Worm (Caenorhabditis elegans) whole organism, L1 larva: ENCODE data around the gene K12B6.4.

ENCODE experiments used
- C34B4.2 ChIP-seq: sonication (generic microtip); optimal IDR thresholded peaks from 2 replicates; lab custom pipeline; 2017; ENCODE audit warnings: mild to moderate bottlenecking, missing genetic modification characterization, missing compliant biosample characterization
- F16B12.6 ChIP-seq: fragments of 150-350 bp; optimal IDR thresholded peaks from 2 replicates; lab custom pipeline; 2014; ENCODE audit warnings: missing biosample characterization, missing genetic modification characterization
- aha-1 ChIP-seq: fragments of 150-350 bp; optimal IDR thresholded peaks from 2 replicates; lab custom pipeline; 2014; ENCODE audit warnings: missing biosample characterization, missing genetic modification characterization
- aly-2 ChIP-seq: fragments of 150-350 bp; optimal IDR thresholded peaks from 2 replicates; lab custom pipeline; 2014; ENCODE audit warnings: missing biosample characterization, missing genetic modification characterization
- ceh-63 ChIP-seq: fragments of 200-800 bp; sonication (Bioruptor generic); optimal IDR thresholded peaks from 2 replicates; lab custom pipeline; 2018; ENCODE audit warnings: mild to moderate bottlenecking, missing genetic modification characterization, missing compliant biosample characterization
- ceh-82 ChIP-seq, 3 experiments: fragments of 150-350 bp in 1 of 3; sonication (generic microtip) in 2 of 3; optimal IDR thresholded peaks; 2 replicates each; lab custom pipeline; 2014 to 2017; ENCODE audit warnings: missing biosample characterization in 3 of 3, missing genetic modification characterization in 3 of 3
- ceh-88 ChIP-seq: fragments of 200-800 bp; sonication (Bioruptor generic); IDR thresholded peaks from 2 replicates; pipeline ENCODE4 v1.3.6; 2022; ENCODE audit warnings: missing genetic modification characterization, missing compliant biosample characterization
- ces-1 ChIP-seq: fragments of 150-350 bp; optimal IDR thresholded peaks from 2 replicates; lab custom pipeline; 2014; ENCODE audit warnings: missing biosample characterization, missing genetic modification reagents, missing genetic modification characterization
- dpl-1 ChIP-seq, 3 experiments: fragments of 150-350 bp in 2 of 3; sonication (generic microtip) in 1 of 3; optimal IDR thresholded peaks; 2 replicates each; lab custom pipeline; 2014 to 2017; ENCODE audit warnings: missing biosample characterization in 3 of 3, missing genetic modification characterization in 3 of 3, missing genetic modification reagents in 3 of 3
- dsc-1 ChIP-seq: sonication (generic microtip); optimal IDR thresholded peaks from 2 replicates; lab custom pipeline; 2016; ENCODE audit warnings: mild to moderate bottlenecking, missing genetic modification characterization, missing compliant biosample characterization
- efl-1 ChIP-seq, 4 experiments: fragments of 150-350 bp; optimal IDR thresholded peaks in 3 of 4; peaks in 1 of 4; 1 replicate in 1 of 4; 2 replicates in 3 of 4; lab custom pipeline; 2014; ENCODE audit warnings: missing biosample characterization in 2 of 4, missing genetic modification characterization in 2 of 4, missing genetic modification reagents in 2 of 4
- elt-2 ChIP-seq: sonication (generic microtip); optimal IDR thresholded peaks from 2 replicates; lab custom pipeline; 2016; ENCODE audit warnings: missing genetic modification characterization, mild to moderate bottlenecking, inconsistent platforms, missing compliant biosample characterization, missing genetic modification reagents
- elt-3 ChIP-seq, 6 experiments: fragments of 150-350 bp in 1 of 6; sonication (generic microtip); optimal IDR thresholded peaks; 2 replicates each; lab custom pipeline; 2017 to 2018; ENCODE audit warnings: missing biosample characterization in 6 of 6, missing genetic modification characterization in 6 of 6, inconsistent platforms in 1 of 6
- ets-5 ChIP-seq: fragments of 200-800 bp; sonication (Bioruptor generic); IDR thresholded peaks from 2 replicates; pipeline ENCODE4 v1.3.6; 2022; ENCODE audit warnings: missing genetic modification characterization, missing compliant biosample characterization
- fkh-4 ChIP-seq: sonication (generic microtip); optimal IDR thresholded peaks from 2 replicates; lab custom pipeline; 2016; ENCODE audit warnings: missing compliant biosample characterization, missing genetic modification characterization, borderline replicate concordance
- fkh-8 ChIP-seq: sonication (generic microtip); optimal IDR thresholded peaks from 2 replicates; lab custom pipeline; 2016; ENCODE audit warnings: mild to moderate bottlenecking, missing genetic modification characterization, missing compliant biosample characterization
- grh-1 ChIP-seq: fragments of 200-800 bp; sonication (Bioruptor generic); IDR thresholded peaks from 2 replicates; pipeline ENCODE4 v1.3.6; 2022; ENCODE audit warnings: missing genetic modification reagents, missing genetic modification characterization, missing compliant biosample characterization
- hlh-17 ChIP-seq: fragments of 200-800 bp; sonication (Bioruptor generic); optimal IDR thresholded peaks from 2 replicates; lab custom pipeline; 2018; ENCODE audit warnings: missing genetic modification characterization, mild to moderate bottlenecking, missing compliant biosample characterization, moderate library complexity, borderline replicate concordance
- isw-1 ChIP-seq: fragments of 200-800 bp; sonication (Bioruptor generic); IDR thresholded peaks from 2 replicates; pipeline ENCODE4 v1.3.6; 2022; ENCODE audit warnings: missing genetic modification characterization, missing compliant biosample characterization
- lin-15B ChIP-seq: fragments of 150-350 bp; sonication (generic microtip); optimal IDR thresholded peaks from 3 replicates; lab custom pipeline; 2014; ENCODE audit warnings: missing biosample characterization, missing genetic modification characterization
- lin-35 ChIP-seq, 2 experiments: fragments of 150-350 bp; optimal IDR thresholded peaks; 2 replicates each; lab custom pipeline; 2014; ENCODE audit warnings: missing biosample characterization in 2 of 2, missing genetic modification characterization in 2 of 2, missing genetic modification reagents in 2 of 2
- lir-3 ChIP-seq: sonication (generic microtip); optimal IDR thresholded peaks from 2 replicates; lab custom pipeline; 2016; ENCODE audit warnings: mild to moderate bottlenecking, missing genetic modification characterization, moderate library complexity, missing compliant biosample characterization; ENCODE audit not compliant: poor library complexity
- lsy-2 ChIP-seq, 2 experiments: fragments of 150-350 bp; optimal IDR thresholded peaks; 2 replicates each; lab custom pipeline; 2014; ENCODE audit warnings: missing biosample characterization in 2 of 2, missing genetic modification characterization in 2 of 2
- mdl-1 ChIP-seq, 2 experiments: fragments of 150-350 bp; optimal IDR thresholded peaks; 2 replicates each; lab custom pipeline; 2014 to 2017; ENCODE audit warnings: missing biosample characterization in 2 of 2, missing genetic modification characterization in 2 of 2, inconsistent platforms in 1 of 2
- nhr-11 ChIP-seq: fragments of 150-350 bp; optimal IDR thresholded peaks from 2 replicates; lab custom pipeline; 2014; ENCODE audit warnings: missing biosample characterization, missing genetic modification characterization
- nhr-20 ChIP-seq: sonication (generic microtip); optimal IDR thresholded peaks from 2 replicates; lab custom pipeline; 2016; ENCODE audit warnings: mild to moderate bottlenecking, missing genetic modification characterization, missing compliant biosample characterization
- nhr-47 ChIP-seq: sonication (generic microtip); optimal IDR thresholded peaks from 2 replicates; lab custom pipeline; 2016; ENCODE audit warnings: mild to moderate bottlenecking, missing genetic modification characterization, moderate library complexity, missing compliant biosample characterization
- nhr-77 ChIP-seq: fragments of 150-350 bp; optimal IDR thresholded peaks from 2 replicates; lab custom pipeline; 2014; ENCODE audit warnings: missing biosample characterization, missing genetic modification characterization
- pag-3 ChIP-seq: sonication (generic microtip); optimal IDR thresholded peaks from 2 replicates; lab custom pipeline; 2017; ENCODE audit warnings: missing genetic modification characterization, mild to moderate bottlenecking, missing compliant biosample characterization, antibody characterized with exemption, borderline replicate concordance; ENCODE audit not compliant: insufficient read depth
- rnt-1 ChIP-seq: sonication (generic microtip); optimal IDR thresholded peaks from 2 replicates; lab custom pipeline; 2016; ENCODE audit warnings: mild to moderate bottlenecking, missing genetic modification characterization, moderate library complexity, missing compliant biosample characterization
- snpc-4 ChIP-seq: fragments of 150-350 bp; optimal IDR thresholded peaks from 2 replicates; lab custom pipeline; 2014; ENCODE audit warnings: missing biosample characterization, missing genetic modification characterization
- sox-4 ChIP-seq: sonication (generic microtip); optimal IDR thresholded peaks from 2 replicates; lab custom pipeline; 2016; ENCODE audit warnings: missing genetic modification characterization, missing compliant biosample characterization
- sup-37 ChIP-seq: fragments of 200-800 bp; sonication (Bioruptor generic); optimal IDR thresholded peaks from 2 replicates; lab custom pipeline; 2018; ENCODE audit warnings: mild to moderate bottlenecking, missing genetic modification characterization, missing compliant biosample characterization
- swsn-7 ChIP-seq: sonication (generic microtip); optimal IDR thresholded peaks from 2 replicates; lab custom pipeline; 2016; ENCODE audit warnings: missing genetic modification characterization, missing compliant biosample characterization
- tbx-2 ChIP-seq: sonication (generic microtip); optimal IDR thresholded peaks from 2 replicates; lab custom pipeline; 2016; ENCODE audit warnings: missing genetic modification characterization, missing compliant biosample characterization
- unc-130 ChIP-seq: fragments of 150-350 bp; optimal IDR thresholded peaks from 2 replicates; lab custom pipeline; 2017; ENCODE audit warnings: missing biosample characterization, missing genetic modification characterization, inconsistent platforms
- unc-86 ChIP-seq: sonication (generic microtip); optimal IDR thresholded peaks from 2 replicates; lab custom pipeline; 2016; ENCODE audit warnings: missing genetic modification characterization, missing compliant biosample characterization
- vab-15 ChIP-seq: sonication (generic microtip); optimal IDR thresholded peaks from 2 replicates; lab custom pipeline; 2017; ENCODE audit warnings: missing genotype, mild to moderate bottlenecking, missing genetic modification characterization, missing compliant biosample characterization
- xbp-1 ChIP-seq: sonication (generic microtip); optimal IDR thresholded peaks from 2 replicates; lab custom pipeline; 2016; ENCODE audit warnings: missing genetic modification characterization, missing compliant biosample characterization
- zip-4 ChIP-seq: fragments of 200-800 bp; sonication (Bioruptor generic); optimal IDR thresholded peaks from 2 replicates; lab custom pipeline; 2018; ENCODE audit warnings: mild to moderate bottlenecking, missing genetic modification characterization, moderate library complexity, missing compliant biosample characterization
- ztf-11 ChIP-seq, 2 experiments: sonication (generic microtip); optimal IDR thresholded peaks; 2 replicates each; lab custom pipeline; 2016 to 2017; ENCODE audit warnings: missing genetic modification characterization in 2 of 2, missing biosample characterization in 1 of 2, missing compliant biosample characterization in 1 of 2

Gene K12B6.4

ce11 chrV:6275209-6275608, 5.9 kb downstream of the K12B6.4 start (continued):
- no peak for TF ChIP-seq zip-4 (GFP tag; lab: Kevin White, UChicago)
- no peak for TF ChIP-seq efl-1 (optimal IDR thresholded peaks at IDR 0.05; lab: Kevin White, UChicago)
- TF ChIP-seq efl-1 (GFP tag; optimal IDR thresholded peaks at IDR 0.05 in 1 of 2; lab: Kevin White, UChicago): peak in 1 of 2 experiments; percentile 59
- TF ChIP-seq ztf-11 (tag; optimal IDR thresholded peaks at IDR 0.05; lab: Kevin White, UChicago): no peak
- TF ChIP-seq elt-3 (tag; optimal IDR thresholded peaks at IDR 0.05; lab: Kevin White, UChicago): peak in 1 of 6 experiments; percentile 69
- TF ChIP-seq grh-1 (GFP tag; lab: Robert Waterston, UW): peak; percentile 63
- no peak for TF ChIP-seq ceh-88 (GFP tag; lab: Robert Waterston, UW)
- no peak for TF ChIP-seq dsc-1 (tag; lab: Kevin White, UChicago)
- peak in 1 of 2 experiments; percentile 61 for TF ChIP-seq lin-35 (GFP tag; optimal IDR thresholded peaks at IDR 0.05; lab: Kevin White, UChicago)
- TF ChIP-seq hlh-17: no peak
- no peak for TF ChIP-seq fkh-8 (tag; lab: Kevin White, UChicago)
- no peak for TF ChIP-seq unc-130 (tag; lab: Kevin White, UChicago)
- no peak for TF ChIP-seq vab-15
- no peak for TF ChIP-seq tbx-2 (tag; lab: Kevin White, UChicago)
- no peak for TF ChIP-seq lin-15B (tag; lab: Kevin White, UChicago)
- no peak for TF ChIP-seq aha-1
- TF ChIP-seq fkh-4 (tag; lab: Kevin White, UChicago): no peak
- TF ChIP-seq mdl-1 (tag; optimal IDR thresholded peaks at IDR 0.05; lab: Kevin White, UChicago): peak in 1 of 2 experiments; percentile 13
- no peak for TF ChIP-seq nhr-47 (tag; lab: Kevin White, UChicago)
- no peak for TF ChIP-seq aly-2 (tag; lab: Kevin White, UChicago)
- no peak for TF ChIP-seq F16B12.6 (tag; lab: Kevin White, UChicago)
- TF ChIP-seq isw-1: no peak
- TF ChIP-seq lsy-2 (tag; optimal IDR thresholded peaks at IDR 0.05; lab: Kevin White, UChicago): peak in 1 of 2 experiments; percentile 18
- no peak for TF ChIP-seq nhr-77 (tag; lab: Kevin White, UChicago)
- TF ChIP-seq C34B4.2 (tag; lab: Kevin White, UChicago): no peak
- TF ChIP-seq xbp-1 (tag; lab: Kevin White, UChicago): no peak
- TF ChIP-seq sup-37 (GFP tag; lab: Kevin White, UChicago): no peak
- TF ChIP-seq lir-3 (tag; lab: Kevin White, UChicago): no peak
- no peak for TF ChIP-seq ces-1 (GFP tag; lab: Kevin White, UChicago)
- no peak for TF ChIP-seq nhr-11 (tag; lab: Kevin White, UChicago)
- TF ChIP-seq elt-2 (tag; lab: Kevin White, UChicago): peak; percentile 95
- TF ChIP-seq swsn-7 (tag; lab: Kevin White, UChicago): no peak
- no peak for TF ChIP-seq unc-86 (tag; lab: Kevin White, UChicago)
- TF ChIP-seq ceh-63 (GFP tag; lab: Kevin White, UChicago): no peak
- no peak for TF ChIP-seq ceh-82 (tag; optimal IDR thresholded peaks at IDR 0.05; lab: Kevin White, UChicago)
- peak; percentile 65 for TF ChIP-seq nhr-20 (tag; lab: Kevin White, UChicago)
- no peak for TF ChIP-seq snpc-4 (tag; lab: Kevin White, UChicago)
- TF ChIP-seq rnt-1 (tag; lab: Kevin White, UChicago): no peak
- no peak for TF ChIP-seq pag-3 (tag; lab: Kevin White, UChicago)
- TF ChIP-seq, all 84 proteins: peak for 16

ce11 chrV:6270552-6270951, 10.5 kb downstream of the K12B6.4 start, which contains the start of gene F31F7.2:
F31F7.2 (plus strand) TSS chrV:6270852.
- TF ChIP-seq pag-3 (tag; lab: Kevin White, UChicago) (no peak), F16B12.6 (tag; lab: Kevin White, UChicago) (no peak), lir-3 (tag; lab: Kevin White, UChicago) (no peak), ets-5 (GFP tag; lab: Robert Waterston, UW) (no peak), lsy-2 (tag; optimal IDR thresholded peaks at IDR 0.05; lab: Kevin White, UChicago) (no peak), vab-15 (no peak), rnt-1 (tag; lab: Kevin White, UChicago) (no peak), dsc-1 (tag; lab: Kevin White, UChicago) (no peak), sup-37 (GFP tag; lab: Kevin White, UChicago) (no peak), sox-4 (tag; lab: Kevin White, UChicago) (no peak), dpl-1 (GFP tag; optimal IDR thresholded peaks at IDR 0.05; lab: Kevin White, UChicago) (no peak), elt-3 (tag; optimal IDR thresholded peaks at IDR 0.05; lab: Kevin White, UChicago) (no peak)
